Worm (Caenorhabditis elegans): ENCODE measurements around the gene skr-13.

Gene skr-13

ce11 chrIV:17193491-17193890 is 31.1 kb upstream of the skr-13 start:
- TF ChIP-seq pha-4 (tag; optimal IDR thresholded peaks at IDR 0.05): no peak

- no peak for TF ChIP-seq ceh-43 (GFP tag; optimal IDR thresholded peaks at IDR 0.05)
These were observed 29.4 kb upstream of the skr-13 start, which contains the start of gene flp-17 for ce11 chrIV:17191791-17192190. Gene flp-17, minus strand, starts transcription at chrIV:17191891.

- TF ChIP-seq nhr-237 (tag; optimal IDR thresholded peaks at IDR 0.05) (no peak), hlh-1 (tag; optimal IDR thresholded peaks at IDR 0.05) (no peak), ceh-43 (GFP tag; optimal IDR thresholded peaks at IDR 0.05) (no peak), ceh-39 (tag; optimal IDR thresholded peaks at IDR 0.05) (no peak), tbx-8 (GFP tag; optimal IDR thresholded peaks at IDR 0.05) (no peak), sem-2 (GFP tag; optimal IDR thresholded peaks at IDR 0.05) (no peak), unc-39 (tag; optimal IDR thresholded peaks at IDR 0.05) (no peak), mab-5 (tag; optimal IDR thresholded peaks at IDR 0.05) (no peak), flh-1 (GFP tag; optimal IDR thresholded peaks at IDR 0.05) (no peak), elt-1 (tag; optimal IDR thresholded peaks at IDR 0.05; ENCODE audit: borderline replicate concordance, insufficient read depth) (no peak), lsy-2 (tag; optimal IDR thresholded peaks at IDR 0.05) (no peak)
These were observed 26.8 kb upstream of the skr-13 start for ce11 chrIV:17189193-17189592.

ce11 chrIV:17183629-17184028 is 21.2 kb upstream of the skr-13 start, which contains the start of gene col-138:
Gene col-138, minus strand, starts transcription at chrIV:17183729.
- TF ChIP-seq ham-2 (GFP tag; optimal IDR thresholded peaks at IDR 0.05): no peak
- TF ChIP-seq M03D4.4 (tag; optimal IDR thresholded peaks at IDR 0.05): no peak
- no peak for TF ChIP-seq tbx-8 (GFP tag; optimal IDR thresholded peaks at IDR 0.05)
- no peak for TF ChIP-seq snpc-4 (tag; optimal IDR thresholded peaks at IDR 0.05)
- no peak for TF ChIP-seq blmp-1 (tag; optimal IDR thresholded peaks at IDR 0.05)
- TF ChIP-seq ceh-43 (GFP tag; optimal IDR thresholded peaks at IDR 0.05): no peak
- no peak for TF ChIP-seq elt-3 (tag; optimal IDR thresholded peaks at IDR 0.05)
- no peak for TF ChIP-seq mls-2 (tag; optimal IDR thresholded peaks at IDR 0.05)
- no peak for TF ChIP-seq ztf-11 (tag; optimal IDR thresholded peaks at IDR 0.05)
- TF ChIP-seq lin-13 (tag; optimal IDR thresholded peaks at IDR 0.05): no peak
- no peak for TF ChIP-seq nhr-76 (tag; optimal IDR thresholded peaks at IDR 0.05)
- TF ChIP-seq lsy-2 (tag; optimal IDR thresholded peaks at IDR 0.05): no peak
- no peak for TF ChIP-seq sem-2 (GFP tag; optimal IDR thresholded peaks at IDR 0.05)
- no peak for TF ChIP-seq nhr-28 (tag; optimal IDR thresholded peaks at IDR 0.05)
- no peak for TF ChIP-seq cnd-1 (tag; optimal IDR thresholded peaks at IDR 0.05)
- no peak for TF ChIP-seq elt-1 (tag; optimal IDR thresholded peaks at IDR 0.05; ENCODE audit: borderline replicate concordance, insufficient read depth)
- TF ChIP-seq nhr-2 (tag; optimal IDR thresholded peaks at IDR 0.05): no peak

ce11 chrIV:17183032-17183608 is 20.7 kb upstream of the skr-13 start:
- no peak for TF ChIP-seq M03D4.4 (tag; optimal IDR thresholded peaks at IDR 0.05)
- TF ChIP-seq elt-3 (tag; optimal IDR thresholded peaks at IDR 0.05): no peak
- TF ChIP-seq tbx-8 (GFP tag; optimal IDR thresholded peaks at IDR 0.05): no peak
- TF ChIP-seq ztf-11 (tag; optimal IDR thresholded peaks at IDR 0.05): no peak
- TF ChIP-seq nhr-12 (tag; optimal IDR thresholded peaks at IDR 0.05): no peak
- no peak for TF ChIP-seq unc-39 (tag; optimal IDR thresholded peaks at IDR 0.05)
- no peak for TF ChIP-seq lin-32 (GFP tag; optimal IDR thresholded peaks at IDR 0.05)
- no peak for TF ChIP-seq nhr-237 (tag; optimal IDR thresholded peaks at IDR 0.05)
- no peak for TF ChIP-seq elt-1 (tag; optimal IDR thresholded peaks at IDR 0.05; ENCODE audit: borderline replicate concordance, insufficient read depth)
- TF ChIP-seq nhr-28 (tag; optimal IDR thresholded peaks at IDR 0.05): no peak
- TF ChIP-seq ham-2 (GFP tag; optimal IDR thresholded peaks at IDR 0.05): no peak
- TF ChIP-seq mab-5 (tag; optimal IDR thresholded peaks at IDR 0.05): no peak
- no peak for TF ChIP-seq lin-13 (tag; optimal IDR thresholded peaks at IDR 0.05)
- no peak for TF ChIP-seq nhr-2 (tag; optimal IDR thresholded peaks at IDR 0.05)

ce11 chrIV:17179565-17179964 is 17.1 kb upstream of the skr-13 start:
- TF ChIP-seq snpc-4 (tag; optimal IDR thresholded peaks at IDR 0.05) (no peak), elt-1 (tag; optimal IDR thresholded peaks at IDR 0.05; ENCODE audit: borderline replicate concordance, insufficient read depth) (no peak), unc-62 (GFP tag; optimal IDR thresholded peaks at IDR 0.05) (no peak), ceh-43 (GFP tag; optimal IDR thresholded peaks at IDR 0.05) (no peak), mab-5 (tag; optimal IDR thresholded peaks at IDR 0.05) (no peak), nhr-2 (tag; optimal IDR thresholded peaks at IDR 0.05) (no peak)

ce11 chrIV:17179071-17179470 is 16.7 kb upstream of the skr-13 start:
- TF ChIP-seq hlh-1 (tag; optimal IDR thresholded peaks at IDR 0.05) (no peak), M03D4.4 (tag; optimal IDR thresholded peaks at IDR 0.05) (no peak), ceh-43 (GFP tag; optimal IDR thresholded peaks at IDR 0.05) (no peak), tbx-8 (GFP tag; optimal IDR thresholded peaks at IDR 0.05) (no peak), zip-8 (tag; optimal IDR thresholded peaks at IDR 0.05) (no peak), unc-62 (GFP tag; optimal IDR thresholded peaks at IDR 0.05) (no peak), nhr-12 (tag; optimal IDR thresholded peaks at IDR 0.05) (no peak), mls-2 (tag; optimal IDR thresholded peaks at IDR 0.05) (no peak), ces-1 (GFP tag; optimal IDR thresholded peaks at IDR 0.05) (no peak), nhr-28 (tag; optimal IDR thresholded peaks at IDR 0.05) (no peak), nhr-237 (tag; optimal IDR thresholded peaks at IDR 0.05) (no peak), nhr-2 (tag; optimal IDR thresholded peaks at IDR 0.05) (no peak)

All from whole organism, mixed stage, embryonic.